Fruit fly (Drosophila melanogaster): ENCODE measurements around the gene CG14325.

Gene CG14325

dm6 chr3R:17611836-17612235, 15.1 kb upstream of the CG14325 start:
- TF ChIP-seq CG4404 (GFP tag; IDR thresholded peaks at IDR 0.05) (no peak), CG18262 (tag; optimal IDR thresholded peaks at IDR 0.05) (no peak), Dek (tag; optimal IDR thresholded peaks at IDR 0.05) (peak; percentile 15), CG11247 (GFP tag; IDR thresholded peaks at IDR 0.05) (no peak), sug (tag; optimal IDR thresholded peaks at IDR 0.05) (no peak), CG8765 (GFP tag; IDR thresholded peaks at IDR 0.05) (no peak), CoRest (tag; optimal IDR thresholded peaks at IDR 0.05) (peak; percentile 53), CG7987 (GFP tag; optimal IDR thresholded peaks at IDR 0.05) (no peak), ci (GFP tag; IDR thresholded peaks at IDR 0.05) (no peak), Sox102F (GFP tag; optimal IDR thresholded peaks at IDR 0.05) (peak; percentile 10), scrt (GFP tag; optimal IDR thresholded peaks at IDR 0.05) (no peak), Hr51 (GFP tag; optimal IDR thresholded peaks at IDR 0.05) (peak in 1 of 2 experiments; percentile 30), CG13424 (tag; optimal IDR thresholded peaks at IDR 0.05) (peak; percentile 49), CG11695 (GFP tag; IDR thresholded peaks at IDR 0.05) (0 out of 3 replicates have a peak, but pooled peaks have one; percentile 42), CG8388 (GFP tag; optimal IDR thresholded peaks at IDR 0.05) (no peak), H15 (GFP tag; IDR thresholded peaks at IDR 0.05) (no peak), gem (tag; optimal IDR thresholded peaks at IDR 0.05) (peak; percentile 66), otp (GFP tag; IDR thresholded peaks at IDR 0.05) (no peak), Dad (GFP tag; optimal IDR thresholded peaks at IDR 0.05) (no peak), CG2116 (GFP tag; optimal IDR thresholded peaks at IDR 0.05) (no peak), D19A (tag; optimal IDR thresholded peaks at IDR 0.05) (peak; percentile 39), CG4730 (GFP tag; IDR thresholded peaks at IDR 0.05) (no peak), grau (tag; optimal IDR thresholded peaks at IDR 0.05) (peak; percentile 45), tgo (GFP tag; IDR thresholded peaks at IDR 0.05) (peak; percentile 25; the same call in 1 of the 3 replicates), CG10654 (GFP tag; optimal IDR thresholded peaks at IDR 0.05) (no peak), da (GFP tag; optimal IDR thresholded peaks at IDR 0.05) (no peak), stwl (tag; optimal IDR thresholded peaks at IDR 0.05) (no peak), CG12659 (GFP tag; optimal IDR thresholded peaks at IDR 0.05) (peak; percentile 19), gfzf (GFP tag; optimal IDR thresholded peaks at IDR 0.05) (no peak), bcd (GFP tag; optimal IDR thresholded peaks at IDR 0.05) (no peak), fd3F (GFP tag; optimal IDR thresholded peaks at IDR 0.05) (peak; percentile 44), CG11456 (GFP tag; IDR thresholded peaks at IDR 0.05) (no peak), CG34376 (GFP tag; optimal IDR thresholded peaks at IDR 0.05) (no peak), Neu2 (GFP tag; optimal IDR thresholded peaks at IDR 0.05; ENCODE audit: borderline replicate concordance) (no peak), unpg (GFP tag; optimal IDR thresholded peaks at IDR 0.05) (peak; percentile 9), CG12104 (GFP tag; optimal IDR thresholded peaks at IDR 0.05) (no peak), PHDP (tag; optimal IDR thresholded peaks at IDR 0.05) (peak; percentile 11), CG8924 (tag; optimal IDR thresholded peaks at IDR 0.05) (peak; percentile 30), dmrt99B (tag; optimal IDR thresholded peaks at IDR 0.05) (no peak), CG33213 (GFP tag; optimal IDR thresholded peaks at IDR 0.05) (no peak), CG17361 (GFP tag; IDR thresholded peaks at IDR 0.05) (0 out of 3 replicates have a peak, but pooled peaks have one; percentile 29), dysf (GFP tag; IDR thresholded peaks at IDR 0.05) (peak; percentile 8; the same call in 1 of the 3 replicates), zfh2 (GFP tag; optimal IDR thresholded peaks at IDR 0.05) (no peak), Dip3 (GFP tag; optimal IDR thresholded peaks at IDR 0.05) (no peak), slbo (GFP tag; IDR thresholded peaks at IDR 0.05) (peak; percentile 9; the same call in 1 of the 2 replicates), Mad (GFP tag; optimal IDR thresholded peaks at IDR 0.05) (no peak), pb (GFP tag; optimal IDR thresholded peaks at IDR 0.05) (no peak), Stat92E (GFP tag; optimal IDR thresholded peaks at IDR 0.05) (no peak), Mes4 (GFP tag; optimal IDR thresholded peaks at IDR 0.05) (no peak), Ptx1 (GFP tag; IDR thresholded peaks at IDR 0.05) (peak; percentile 48), stc (GFP tag; IDR thresholded peaks at IDR 0.05) (no peak)
